Worm (Caenorhabditis elegans) whole organism, mixed stage, embryonic: Measurements from ENCODE around the gene srh-15.

ENCODE experiments used
- bed-3 ChIP-seq: fragments of 200-800 bp; sonication (Bioruptor generic); optimal IDR thresholded peaks from 3 replicates; lab custom pipeline; 2018; ENCODE audit warnings: mild to moderate bottlenecking, missing genetic modification characterization, moderate library complexity, missing compliant biosample characterization
- ces-1 ChIP-seq: fragments of 150-350 bp; optimal IDR thresholded peaks from 2 replicates; lab custom pipeline; 2014; ENCODE audit warnings: missing biosample characterization, missing genetic modification reagents, missing genetic modification characterization
- flh-1 ChIP-seq: fragments of 200-800 bp; sonication (Bioruptor generic); optimal IDR thresholded peaks from 2 replicates; lab custom pipeline; 2018; ENCODE audit warnings: mild to moderate bottlenecking, missing genetic modification characterization, moderate library complexity, missing compliant biosample characterization
- lin-13 ChIP-seq: fragments of 150-350 bp; optimal IDR thresholded peaks from 2 replicates; lab custom pipeline; 2014; ENCODE audit warnings: missing biosample characterization, missing genetic modification characterization
- nhr-237 ChIP-seq: fragments of 150-350 bp; optimal IDR thresholded peaks from 2 replicates; lab custom pipeline; 2014; ENCODE audit warnings: missing biosample characterization, missing genetic modification characterization

ce11 chrV:13294507-13294906, 26.3 kb upstream of the srh-15 start:
- no peak for TF ChIP-seq nhr-237 (tag; lab: Kevin White, UChicago)
- TF ChIP-seq flh-1 (GFP tag; lab: Kevin White, UChicago), result no peak
- TF ChIP-seq bed-3 (GFP tag; lab: Kevin White, UChicago), result no peak
- TF ChIP-seq ces-1 (GFP tag; lab: Kevin White, UChicago), result peak; percentile 96
- no peak for TF ChIP-seq lin-13
